Worm (Caenorhabditis elegans): ENCODE data around the gene lin-48.

- TF ChIP-seq him-1 (tag; optimal IDR thresholded peaks at IDR 0.05) (no peak), dao-5 (tag; optimal IDR thresholded peaks at IDR 0.05) (no peak)
Observed at ce11 chrIII:3706586-3706985, 38.7 kb upstream of the lin-48 start, which contains the start of gene dph-1.
